Worm (Caenorhabditis elegans) whole organism, L4 larva: ENCODE data around the gene emb-8.
A peak's percentile ranks its signal among the peaks of the same experiment; 100 is the strongest.

Experiments used
- F44E2.7 ChIP-seq: fragments of 200-800 bp; sonication (Bioruptor generic); IDR thresholded peaks from 2 replicates; pipeline ENCODE4 v2.1.2; 2022; ENCODE audit warnings: missing genetic modification characterization, missing compliant biosample characterization
- F49E8.2 ChIP-seq: sonication (generic microtip); optimal IDR thresholded peaks from 2 replicates; lab custom pipeline; 2016; ENCODE audit warnings: missing compliant biosample characterization, mild to moderate bottlenecking, missing genetic modification characterization, borderline replicate concordance
- R02D3.7 ChIP-seq: fragments of 150-350 bp; sonication (generic microtip); optimal IDR thresholded peaks from 3 replicates; lab custom pipeline; 2014; ENCODE audit warnings: missing biosample characterization, missing genetic modification characterization
- T20F7.1 ChIP-seq: fragments of 200-800 bp; sonication (Bioruptor generic); optimal IDR thresholded peaks from 2 replicates; lab custom pipeline; 2018; ENCODE audit warnings: mild to moderate bottlenecking, missing genetic modification characterization, missing compliant biosample characterization
- T26A8.4 ChIP-seq: fragments of 200-800 bp; sonication (Bioruptor generic); IDR thresholded peaks from 2 replicates; pipeline ENCODE4 v1.3.6; 2022; ENCODE audit warnings: missing genetic modification characterization, missing compliant biosample characterization
- Y75B8A.6 ChIP-seq: fragments of 200-800 bp; sonication (Bioruptor generic); IDR thresholded peaks from 2 replicates; pipeline ENCODE4 v1.3.6; 2022; ENCODE audit warnings: missing genetic modification reagents, missing genetic modification characterization, missing compliant biosample characterization
- ZK337.2 ChIP-seq: fragments of 200-800 bp; sonication (Bioruptor generic); IDR thresholded peaks from 2 replicates; pipeline ENCODE4 v1.3.6; 2022; ENCODE audit warnings: missing genetic modification reagents, missing genetic modification characterization, missing compliant biosample characterization
- aha-1 ChIP-seq: fragments of 150-350 bp; peaks from one replicate; lab custom pipeline; 2014; ENCODE audit warnings: missing biosample characterization, missing genetic modification characterization
- aly-2 ChIP-seq: sonication (generic microtip); optimal IDR thresholded peaks from 2 replicates; lab custom pipeline; 2018; ENCODE audit warnings: missing biosample characterization, missing genetic modification characterization
- ama-1 ChIP-seq: fragments of 150-350 bp; optimal IDR thresholded peaks from 2 replicates; lab custom pipeline; 2014; ENCODE audit warnings: inconsistent platforms, mixed read lengths
- arid-1 ChIP-seq: fragments of 200-800 bp; sonication (Bioruptor generic); conservative IDR thresholded peaks from 2 replicates; pipeline ENCODE4 v1.3.6; 2022; ENCODE audit warnings: missing genetic modification reagents, missing genetic modification characterization, missing compliant biosample characterization
- attf-4 ChIP-seq: sonication (generic microtip); optimal IDR thresholded peaks from 3 replicates; lab custom pipeline; 2017; ENCODE audit warnings: missing biosample characterization, missing genetic modification characterization
- ceh-28 ChIP-seq: fragments of 150-350 bp; optimal IDR thresholded peaks from 2 replicates; lab custom pipeline; 2014; ENCODE audit warnings: missing biosample characterization, missing genetic modification reagents, missing genetic modification characterization
- ceh-44 ChIP-seq: fragments of 200-800 bp; sonication (Bioruptor generic); IDR thresholded peaks from 2 replicates; pipeline ENCODE4 v1.3.6; 2022; ENCODE audit warnings: missing genetic modification reagents, missing genetic modification characterization, missing compliant biosample characterization
- ceh-82 ChIP-seq: sonication (generic microtip); optimal IDR thresholded peaks from 2 replicates; lab custom pipeline; 2017; ENCODE audit warnings: missing biosample characterization, missing genetic modification characterization
- daf-12 ChIP-seq: fragments of 150-350 bp; optimal IDR thresholded peaks from 2 replicates; lab custom pipeline; 2014; ENCODE audit warnings: missing biosample characterization, missing genetic modification reagents, missing genetic modification characterization
- daf-8 ChIP-seq: fragments of 200-800 bp; sonication (Bioruptor generic); IDR thresholded peaks from 2 replicates; pipeline ENCODE4 v1.3.6; 2022; ENCODE audit warnings: missing genetic modification characterization, missing compliant biosample characterization
- dmd-9 ChIP-seq: fragments of 200-800 bp; sonication (Bioruptor generic); IDR thresholded peaks from 2 replicates; pipeline ENCODE4 v1.3.6; 2022; ENCODE audit warnings: missing genetic modification reagents, missing genetic modification characterization, missing compliant biosample characterization
- dpl-1 ChIP-seq: fragments of 150-350 bp; optimal IDR thresholded peaks from 2 replicates; lab custom pipeline; 2014; ENCODE audit warnings: missing biosample characterization, missing genetic modification reagents, missing genetic modification characterization
- egl-27 ChIP-seq: sonication (generic microtip); optimal IDR thresholded peaks from 3 replicates; lab custom pipeline; 2017; ENCODE audit warnings: missing biosample characterization, missing genetic modification reagents, missing genetic modification characterization
- hlh-30 ChIP-seq: sonication (generic microtip); optimal IDR thresholded peaks from 2 replicates; lab custom pipeline; 2017; ENCODE audit warnings: antibody characterized with exemption, mild to moderate bottlenecking, missing genetic modification characterization, missing compliant biosample characterization; ENCODE audit not compliant: insufficient read depth
- hmg-1.1 ChIP-seq: fragments of 200-800 bp; sonication (Bioruptor generic); IDR thresholded peaks from 2 replicates; pipeline ENCODE4 v1.3.6; 2022; ENCODE audit warnings: missing genetic modification reagents, missing genetic modification characterization, missing compliant biosample characterization
- lim-7 ChIP-seq: fragments of 200-800 bp; sonication (Bioruptor generic); IDR thresholded peaks from 2 replicates; pipeline ENCODE4 v1.3.6; 2022; ENCODE audit warnings: missing genetic modification characterization, missing compliant biosample characterization
- lin-1 ChIP-seq: fragments of 200-800 bp; sonication (Bioruptor generic); IDR thresholded peaks from 2 replicates; pipeline ENCODE4 v1.3.6; 2022; ENCODE audit warnings: missing genetic modification reagents, missing genetic modification characterization, missing compliant biosample characterization
- lin-15B ChIP-seq: fragments of 150-350 bp; sonication (generic microtip); optimal IDR thresholded peaks from 3 replicates; lab custom pipeline; 2014; ENCODE audit warnings: missing biosample characterization, missing genetic modification characterization
- lin-38 ChIP-seq: fragments of 200-800 bp; sonication (Bioruptor generic); IDR thresholded peaks from 2 replicates; pipeline ENCODE4 v1.3.6; 2022; ENCODE audit warnings: missing genetic modification reagents, missing genetic modification characterization, missing compliant biosample characterization
- lir-3 ChIP-seq: sonication (generic microtip); optimal IDR thresholded peaks from 2 replicates; lab custom pipeline; 2016; ENCODE audit warnings: mild to moderate bottlenecking, missing genetic modification characterization, missing compliant biosample characterization
- mdl-1 ChIP-seq, 2 experiments: fragments of 150-350 bp in 1 of 2; sonication (generic microtip) in 1 of 2; optimal IDR thresholded peaks; 2 replicates each; lab custom pipeline; 2014 to 2017; ENCODE audit warnings: missing biosample characterization in 2 of 2, missing genetic modification characterization in 2 of 2
- mdt-29 ChIP-seq: fragments of 200-800 bp; sonication (Bioruptor generic); IDR thresholded peaks from 2 replicates; pipeline ENCODE4 v1.3.6; 2022; ENCODE audit warnings: missing genetic modification reagents, missing genetic modification characterization, missing compliant biosample characterization
- mep-1 ChIP-seq: fragments of 150-350 bp; sonication (generic microtip); optimal IDR thresholded peaks from 3 replicates; lab custom pipeline; 2014; ENCODE audit warnings: missing biosample characterization, missing genetic modification characterization
- mxl-3 ChIP-seq: fragments of 200-800 bp; sonication (Bioruptor generic); optimal IDR thresholded peaks from 2 replicates; lab custom pipeline; 2018; ENCODE audit warnings: mild to moderate bottlenecking, missing genetic modification characterization, missing compliant biosample characterization
- nhr-10 ChIP-seq: fragments of 150-350 bp; optimal IDR thresholded peaks from 2 replicates; lab custom pipeline; 2014; ENCODE audit warnings: missing biosample characterization, missing genetic modification characterization
- nhr-111 ChIP-seq: fragments of 200-800 bp; sonication (Bioruptor generic); optimal IDR thresholded peaks from 2 replicates; lab custom pipeline; 2018; ENCODE audit warnings: mild to moderate bottlenecking, missing genetic modification characterization, missing compliant biosample characterization
- nhr-28 ChIP-seq: fragments of 150-350 bp; optimal IDR thresholded peaks from 2 replicates; lab custom pipeline; 2014; ENCODE audit warnings: missing biosample characterization, missing genetic modification characterization
- nhr-41 ChIP-seq: fragments of 200-800 bp; sonication (Bioruptor generic); IDR thresholded peaks from 2 replicates; pipeline ENCODE4 v1.3.6; 2022; ENCODE audit warnings: missing genetic modification reagents, missing genetic modification characterization, missing compliant biosample characterization
- nhr-6 ChIP-seq: fragments of 150-350 bp; optimal IDR thresholded peaks from 2 replicates; lab custom pipeline; 2014; ENCODE audit warnings: missing biosample characterization, missing genetic modification characterization
- pha-4 ChIP-seq, 2 experiments: fragments of 150-350 bp in 1 of 2; fragments of 200-800 bp in 1 of 2; sonication (Bioruptor generic) in 1 of 2; IDR thresholded peaks in 1 of 2; optimal IDR thresholded peaks in 1 of 2; 2 replicates each; pipeline versions ENCODE4 v1.3.6 to Lab custom; 2014 to 2022; ENCODE audit warnings: missing genetic modification characterization in 2 of 2, missing genetic modification reagents in 2 of 2, missing biosample characterization in 1 of 2, missing compliant biosample characterization in 1 of 2
- skn-1 ChIP-seq: fragments of 150-350 bp; optimal IDR thresholded peaks from 2 replicates; lab custom pipeline; 2014; ENCODE audit warnings: missing biosample characterization, missing genetic modification characterization
- snpc-1.2 ChIP-seq: fragments of 200-800 bp; sonication (Bioruptor generic); IDR thresholded peaks from 2 replicates; pipeline ENCODE4 v1.3.6; 2022; ENCODE audit warnings: missing genetic modification reagents, missing genetic modification characterization, missing compliant biosample characterization
- snpc-4 ChIP-seq: fragments of 150-350 bp; optimal IDR thresholded peaks from 2 replicates; lab custom pipeline; 2014; ENCODE audit warnings: missing biosample characterization, missing genetic modification characterization
- spr-3 ChIP-seq: fragments of 200-800 bp; sonication (Bioruptor generic); optimal IDR thresholded peaks from 2 replicates; lab custom pipeline; 2018; ENCODE audit warnings: mild to moderate bottlenecking, missing genetic modification characterization, missing compliant biosample characterization
- unc-39 ChIP-seq: sonication (generic microtip); optimal IDR thresholded peaks from 2 replicates; lab custom pipeline; 2017; ENCODE audit warnings: missing biosample characterization, missing genetic modification characterization
- vab-7 ChIP-seq: fragments of 200-800 bp; sonication (Bioruptor generic); IDR thresholded peaks from 2 replicates; pipeline ENCODE4 v1.3.6; 2022; ENCODE audit warnings: missing genetic modification reagents, missing genetic modification characterization, missing compliant biosample characterization
- zfp-2 ChIP-seq: sonication (generic microtip); optimal IDR thresholded peaks from 2 replicates; lab custom pipeline; 2016; ENCODE audit warnings: mild to moderate bottlenecking, missing genetic modification characterization, missing compliant biosample characterization
- zfp-3 ChIP-seq: fragments of 200-800 bp; sonication (Bioruptor generic); conservative IDR thresholded peaks from 2 replicates; pipeline ENCODE4 v1.3.6; 2022; ENCODE audit warnings: missing genetic modification reagents, missing genetic modification characterization, missing compliant biosample characterization
- zip-2 ChIP-seq: fragments of 150-350 bp; optimal IDR thresholded peaks from 2 replicates; lab custom pipeline; 2014; ENCODE audit warnings: missing biosample characterization, missing genetic modification characterization

Gene emb-8

ce11 chrIII:5188426-5188825 lies 11.1 kb downstream of the emb-8 start, which contains the start of gene K10D2.8:
TSS of gene K10D2.8 (plus strand) at chrIII:5188726.
- no peak for TF ChIP-seq T26A8.4 (GFP tag; lab: Robert Waterston, UW)
- no peak for TF ChIP-seq nhr-6 (tag; lab: Kevin White, UChicago)
- TF ChIP-seq arid-1 = no peak
- no peak for TF ChIP-seq lin-1 (GFP tag; lab: Robert Waterston, UW)
- TF ChIP-seq daf-12 (tag; lab: Kevin White, UChicago) = no peak
- no peak for TF ChIP-seq nhr-10

ce11 chrIII:5185620-5186019 lies 13.9 kb downstream of the emb-8 start, which contains the start of gene pup-2:
TSS of gene pup-2 (plus strand) at chrIII:5185920.
- TF ChIP-seq pha-4 (GFP tag; IDR thresholded peaks at IDR 0.05; lab: Robert Waterston, UW) (no peak), pha-4 (tag; optimal IDR thresholded peaks at IDR 0.05; lab: Kevin White, UChicago) (no peak), unc-39 (tag; lab: Kevin White, UChicago) (no peak), aly-2 (tag; lab: Kevin White, UChicago) (no peak), lim-7 (GFP tag; lab: Robert Waterston, UW) (no peak)

ce11 chrIII:5183372-5183771 lies 16.1 kb downstream of the emb-8 start:
- TF ChIP-seq F49E8.2 (tag; lab: Kevin White, UChicago) (no peak), dmd-9 (no peak), mdl-1 (tag; optimal IDR thresholded peaks at IDR 0.05; lab: Kevin White, UChicago) (peak in 1 of 2 experiments; percentile 5), ZK337.2 (GFP tag; lab: Robert Waterston, UW) (no peak), snpc-1.2 (GFP tag; lab: Robert Waterston, UW) (no peak), spr-3 (no peak), R02D3.7 (no peak), ama-1 (lab: Kevin White, UChicago) (no peak), nhr-41 (no peak), hlh-30 (peak; percentile 11), dpl-1 (GFP tag; lab: Kevin White, UChicago) (no peak), zfp-2 (no peak), T20F7.1 (GFP tag; lab: Kevin White, UChicago) (no peak), hmg-1.1 (GFP tag; lab: Robert Waterston, UW) (0 out of 2 replicates have a peak, but pooled peaks have one; percentile 20)

ce11 chrIII:5181641-5182040 lies 17.8 kb downstream of the emb-8 start:
- TF ChIP-seq aha-1 (tag; lab: Kevin White, UChicago) = peak; percentile 5
- peak; percentile 4 for TF ChIP-seq nhr-28 (tag; lab: Kevin White, UChicago)
- TF ChIP-seq snpc-4 (tag; lab: Kevin White, UChicago) = no peak

ce11 chrIII:5181217-5181616 lies 18.3 kb downstream of the emb-8 start:
- TF ChIP-seq egl-27 (no peak), lin-15B (tag; lab: Kevin White, UChicago) (no peak), vab-7 (GFP tag; lab: Robert Waterston, UW) (no peak), lin-38 (GFP tag; lab: Robert Waterston, UW) (peak; percentile 72), ceh-28 (tag; lab: Kevin White, UChicago) (no peak), attf-4 (tag; lab: Kevin White, UChicago) (no peak), skn-1 (no peak), hlh-30 (peak; percentile 10), ceh-82 (tag; lab: Kevin White, UChicago) (no peak), ceh-44 (GFP tag; lab: Robert Waterston, UW) (no peak), nhr-111 (GFP tag; lab: Kevin White, UChicago) (no peak), Y75B8A.6 (GFP tag; lab: Robert Waterston, UW) (no peak), unc-39 (tag; lab: Kevin White, UChicago) (no peak), mdt-29 (no peak), lim-7 (GFP tag; lab: Robert Waterston, UW) (no peak), F44E2.7 (GFP tag; lab: Robert Waterston, UW) (no peak), mxl-3 (peak; percentile 18), zfp-3 (GFP tag; lab: Robert Waterston, UW) (no peak), mep-1 (tag; lab: Kevin White, UChicago) (no peak), dpl-1 (GFP tag; lab: Kevin White, UChicago) (peak; percentile 1), daf-8 (GFP tag; lab: Robert Waterston, UW) (no peak), lir-3 (no peak), mdl-1 (tag; optimal IDR thresholded peaks at IDR 0.05; lab: Kevin White, UChicago) (peak in 1 of 2 experiments; percentile 38), zip-2 (tag; lab: Kevin White, UChicago) (no peak)
